Fruit fly (Drosophila melanogaster): Measurements from ENCODE around the gene elav.
A peak's percentile ranks its signal among the peaks of the same experiment; 100 is the strongest.

Gene elav

dm6 chrX:526479-527071 is 3.5 kb upstream of the elav start (continued):
- no peak for TF ChIP-seq CG2129 (GFP tag; IDR thresholded peaks at IDR 0.05; ENCODE audit: partially characterized antibody)
- peak; percentile 65 for TF ChIP-seq CG10209 (GFP tag; optimal IDR thresholded peaks at IDR 0.05)
- no peak for TF ChIP-seq Hmr (GFP tag; optimal IDR thresholded peaks at IDR 0.05)
- TF ChIP-seq klu (GFP tag; IDR thresholded peaks at IDR 0.05), result no peak
- TF ChIP-seq CG42726 (GFP tag; IDR thresholded peaks at IDR 0.05; ENCODE audit: partially characterized antibody), result no peak
- no peak for TF ChIP-seq CrebB (tag; optimal IDR thresholded peaks at IDR 0.05)
- peak; percentile 25 for TF ChIP-seq CG11504 (tag; optimal IDR thresholded peaks at IDR 0.05)
- TF ChIP-seq en (GFP tag; optimal IDR thresholded peaks at IDR 0.05), result peak; percentile 63
- no peak for TF ChIP-seq Hr78 (GFP tag; optimal IDR thresholded peaks at IDR 0.05)
- peak; percentile 78 for TF ChIP-seq CG8924 (tag; optimal IDR thresholded peaks at IDR 0.05)
- no peak for TF ChIP-seq CG15073 (GFP tag; optimal IDR thresholded peaks at IDR 0.05)
- no peak for TF ChIP-seq CG15601 (tag; optimal IDR thresholded peaks at IDR 0.05)
- TF ChIP-seq slou (GFP tag; optimal IDR thresholded peaks at IDR 0.05), result no peak
- no peak for TF ChIP-seq toy (GFP tag; IDR thresholded peaks at IDR 0.05)
- TF ChIP-seq Xrp1 (GFP tag; IDR thresholded peaks at IDR 0.05), result peak; percentile 89
- TF ChIP-seq Atf6 (GFP tag; IDR thresholded peaks at IDR 0.05), result no peak
- TF ChIP-seq sim (GFP tag; IDR thresholded peaks at IDR 0.05), result peak; percentile 47; the same call in 1 of the 2 replicates
- peak; percentile 48 for TF ChIP-seq onecut (GFP tag; IDR thresholded peaks at IDR 0.05)
- peak; percentile 59 for TF ChIP-seq da (GFP tag; optimal IDR thresholded peaks at IDR 0.05)
- TF ChIP-seq Ravus (GFP tag; IDR thresholded peaks at IDR 0.05), result no peak
- no peak for TF ChIP-seq Fer1 (GFP tag; optimal IDR thresholded peaks at IDR 0.05)
- TF ChIP-seq CG17359 (tag; optimal IDR thresholded peaks at IDR 0.05), result peak; percentile 8
- no peak for TF ChIP-seq cato (GFP tag; optimal IDR thresholded peaks at IDR 0.05; ENCODE audit: borderline replicate concordance)
- no peak for TF ChIP-seq E2f2 (GFP tag; IDR thresholded peaks at IDR 0.05)
- TF ChIP-seq YL-1 (GFP tag; optimal IDR thresholded peaks at IDR 0.05), result no peak
- TF ChIP-seq CG8388 (GFP tag; optimal IDR thresholded peaks at IDR 0.05), result peak; percentile 53
- TF ChIP-seq CG12071 (GFP tag; optimal IDR thresholded peaks at IDR 0.05), result no peak
- peak; percentile 38; the same call in 1 of the 3 replicates for TF ChIP-seq ken (GFP tag; IDR thresholded peaks at IDR 0.05)
- no peak for TF ChIP-seq Jarid2 (GFP tag; optimal IDR thresholded peaks at IDR 0.05)
- peak; percentile 59 for TF ChIP-seq CG33213 (GFP tag; optimal IDR thresholded peaks at IDR 0.05)
- TF ChIP-seq hkb (optimal IDR thresholded peaks at IDR 0.05), result no peak
- TF ChIP-seq hkb (GFP tag; IDR thresholded peaks at IDR 0.05), result 0 out of 2 replicates have a peak, but pooled peaks have one; percentile 23
- TF ChIP-seq CG6791 (GFP tag; IDR thresholded peaks at IDR 0.05; ENCODE audit: partially characterized antibody), result no peak
- TF ChIP-seq CG14441 (GFP tag; IDR thresholded peaks at IDR 0.05), result no peak
- no peak for TF ChIP-seq CG18011 (GFP tag; optimal IDR thresholded peaks at IDR 0.05)
- no peak for TF ChIP-seq Ets97D (GFP tag; optimal IDR thresholded peaks at IDR 0.05)
- peak; percentile 35 for TF ChIP-seq shn (GFP tag; optimal IDR thresholded peaks at IDR 0.05)
- TF ChIP-seq stc (GFP tag; IDR thresholded peaks at IDR 0.05), result no peak
- TF ChIP-seq crp (GFP tag; optimal IDR thresholded peaks at IDR 0.05), result no peak
- peak; percentile 77 for TF ChIP-seq Chrac-16 (GFP tag; optimal IDR thresholded peaks at IDR 0.05)
- TF ChIP-seq mld (GFP tag; IDR thresholded peaks at IDR 0.05; ENCODE audit: partially characterized antibody), result no peak
- TF ChIP-seq ato (GFP tag; IDR thresholded peaks at IDR 0.05; ENCODE audit: partially characterized antibody), result no peak
- peak; percentile 22 for TF ChIP-seq CG18476 (GFP tag; optimal IDR thresholded peaks at IDR 0.05)
- TF ChIP-seq CG17186 (GFP tag; optimal IDR thresholded peaks at IDR 0.05), result no peak
- TF ChIP-seq stwl (tag; optimal IDR thresholded peaks at IDR 0.05), result peak; percentile 47
- TF ChIP-seq CG2116 (GFP tag; optimal IDR thresholded peaks at IDR 0.05), result peak; percentile 15
- TF ChIP-seq CG11695 (GFP tag; IDR thresholded peaks at IDR 0.05), result 0 out of 3 replicates have a peak, but pooled peaks have one; percentile 17
- TF ChIP-seq NK7.1 (GFP tag; optimal IDR thresholded peaks at IDR 0.05), result peak; percentile 4
- TF ChIP-seq ara (GFP tag; IDR thresholded peaks at IDR 0.05), result peak; percentile 74
- no peak for TF ChIP-seq br (optimal IDR thresholded peaks at IDR 0.05)

Data from whole organism, embryonic.